Worm (Caenorhabditis elegans): ENCODE results near the gene syx-5.
A peak's percentile ranks its signal among the peaks of the same experiment; 100 is the strongest.

The syx-5 gene

DNA sequence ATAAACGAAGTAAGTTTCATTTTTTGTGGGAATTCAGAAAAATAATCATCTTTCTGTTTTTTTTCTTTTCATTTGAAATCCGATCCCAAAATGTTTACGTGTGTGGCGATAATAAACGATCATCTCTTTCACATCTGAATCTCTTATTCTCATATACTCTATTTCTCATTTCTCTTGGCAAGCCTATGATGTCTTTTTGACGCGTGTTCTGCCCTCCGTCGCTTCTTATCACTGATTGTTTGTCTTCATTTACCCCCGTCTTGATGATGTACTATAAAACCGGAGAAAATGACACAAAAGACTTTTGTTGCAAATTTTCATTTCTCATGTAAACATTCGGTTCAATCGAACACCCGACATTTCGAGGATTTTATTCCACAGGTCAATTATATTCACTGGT, 13.1 kb downstream of the syx-5 start:
- TF ChIP-seq mes-4 (tag; optimal IDR thresholded peaks at IDR 0.05) (no peak), somi-1 (GFP tag; optimal IDR thresholded peaks at IDR 0.05) (peak; percentile 40), ceh-79 (tag; optimal IDR thresholded peaks at IDR 0.05) (no peak), ztf-3 (GFP tag; optimal IDR thresholded peaks at IDR 0.05) (no peak), tbp1 (GFP tag; optimal IDR thresholded peaks at IDR 0.05) (peak; percentile 12), F10E7.11 (tag; optimal IDR thresholded peaks at IDR 0.05) (no peak), Y79H2A.3 (GFP tag; conservative IDR thresholded peaks at IDR 0.05) (no peak), ceh-100 (GFP tag; IDR thresholded peaks at IDR 0.05) (no peak), bed-2 (GFP tag; IDR thresholded peaks at IDR 0.05) (no peak), zim-3 (tag; optimal IDR thresholded peaks at IDR 0.05) (no peak), let-607 (tag; optimal IDR thresholded peaks at IDR 0.05) (peak in 1 of 2 experiments; percentile 24), K11D2.4 (GFP tag; IDR thresholded peaks at IDR 0.05) (no peak), ekl-4 (GFP tag; IDR thresholded peaks at IDR 0.05) (no peak), nhr-80 (tag; optimal IDR thresholded peaks at IDR 0.05) (peak; percentile 72), F22D6.2 (tag; optimal IDR thresholded peaks at IDR 0.05) (no peak), F33H1.4 (GFP tag; IDR thresholded peaks at IDR 0.05) (no peak)

DNA sequence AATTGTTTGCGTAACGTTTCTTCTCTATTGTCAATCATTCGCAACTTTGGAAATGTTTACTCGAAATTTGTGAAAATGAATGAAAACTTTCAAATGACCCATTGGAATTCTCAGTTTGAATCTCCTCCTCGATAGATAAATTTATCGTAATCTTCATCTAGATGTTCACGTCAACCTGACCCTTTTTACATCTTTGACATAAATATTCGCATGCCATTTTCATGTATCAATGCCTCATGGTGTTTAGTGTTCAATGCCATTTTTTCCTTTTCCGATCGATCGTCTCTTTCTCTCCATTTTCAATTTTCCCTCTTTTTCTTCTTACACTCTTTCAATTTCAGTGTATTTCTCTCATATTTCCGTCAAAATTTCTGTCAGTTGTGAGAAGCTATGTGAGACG, 14.6 kb downstream of the syx-5 start:
- no peak for TF ChIP-seq nfya-1 (tag; optimal IDR thresholded peaks at IDR 0.05; ENCODE audit: borderline replicate concordance, insufficient read depth)
- no peak for TF ChIP-seq F23B12.7 (tag; optimal IDR thresholded peaks at IDR 0.05; ENCODE audit: insufficient read depth)

DNA sequence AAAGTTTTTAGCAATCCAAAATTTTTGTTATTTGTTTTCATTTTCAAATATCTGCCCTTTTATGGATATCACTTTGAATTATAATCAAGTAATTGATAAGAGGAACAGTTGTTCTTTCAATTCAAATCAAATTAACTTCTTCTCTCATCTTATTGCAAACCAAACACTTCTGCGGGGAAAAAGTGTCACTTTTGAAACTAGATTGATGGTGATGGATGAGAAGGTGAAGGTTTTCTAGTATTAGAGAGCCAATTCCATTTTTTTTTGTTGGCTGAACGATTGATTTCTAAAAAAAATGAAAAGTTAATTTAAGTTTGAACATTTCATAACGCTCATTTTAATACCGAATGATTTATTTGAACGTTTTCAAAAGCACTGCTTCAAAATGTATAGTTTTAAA, 15.1 kb downstream of the syx-5 start:
- TF ChIP-seq ama-1 (optimal IDR thresholded peaks at IDR 0.05) (no peak), ama-1 (GFP tag; optimal IDR thresholded peaks at IDR 0.05) (no peak), snpc-1.3 (tag; optimal IDR thresholded peaks at IDR 0.05; ENCODE audit: insufficient read depth) (no peak), hsf-1 (GFP tag; IDR thresholded peaks at IDR 0.05) (no peak), repo-1 (tag; optimal IDR thresholded peaks at IDR 0.05) (no peak), ceh-27 (GFP tag; optimal IDR thresholded peaks at IDR 0.05) (no peak), lsl-1 (GFP tag; optimal IDR thresholded peaks at IDR 0.05) (no peak)

DNA sequence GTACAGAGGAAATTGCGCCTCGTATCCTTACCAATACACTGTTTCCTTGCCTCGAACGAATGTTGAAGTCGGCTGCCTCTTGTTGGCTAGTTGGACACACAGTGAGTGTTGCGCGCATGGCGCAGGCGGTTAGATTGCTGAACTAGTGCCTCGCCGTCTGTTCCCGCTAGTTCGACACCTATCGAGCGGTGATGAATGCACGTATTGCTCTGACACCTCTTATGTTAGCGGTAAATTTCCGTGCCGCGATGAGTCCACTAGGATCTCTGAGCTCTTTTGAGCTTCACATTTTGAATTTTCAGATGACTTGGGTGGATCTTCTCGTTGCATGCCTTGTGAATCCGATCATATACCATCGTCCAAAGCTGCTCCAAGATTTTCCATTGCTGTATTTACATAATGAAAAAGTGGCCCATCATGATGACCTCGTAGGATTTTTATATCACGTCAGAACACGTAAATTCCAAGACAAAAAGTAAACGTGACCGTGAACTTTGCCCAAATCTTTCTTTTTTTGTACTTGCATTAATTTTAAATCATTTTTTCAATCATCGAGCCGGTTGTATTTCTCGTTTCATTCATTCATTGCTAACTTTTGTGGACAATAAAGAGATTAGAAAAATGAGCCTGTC, 18.2 kb downstream of the syx-5 start, which contains the start of gene F55A11.11:
TSS of gene F55A11.11 (plus strand) at position 341 of the 632 bp plus-strand sequence.
- TF ChIP-seq F10E7.11 (tag; optimal IDR thresholded peaks at IDR 0.05) = peak; percentile 78
- TF ChIP-seq egl-18 (GFP tag; IDR thresholded peaks at IDR 0.05) = peak; percentile 85; the same call in 1 of the 2 replicates
- TF ChIP-seq F37B4.10 (GFP tag; IDR thresholded peaks at IDR 0.05) = 0 out of 2 replicates have a peak, but pooled peaks have one; percentile 81
- peak; percentile 91 for TF ChIP-seq ceh-27 (GFP tag; optimal IDR thresholded peaks at IDR 0.05)
- TF ChIP-seq lin-40 (tag; optimal IDR thresholded peaks at IDR 0.05) = peak; percentile 73
- TF ChIP-seq rec-8 (tag; optimal IDR thresholded peaks at IDR 0.05) = peak; percentile 91 to 96
- peak; percentile 83 for TF ChIP-seq T07F8.4 (tag; optimal IDR thresholded peaks at IDR 0.05)
- no peak for TF ChIP-seq nhr-120 (GFP tag; IDR thresholded peaks at IDR 0.05)
- no peak for TF ChIP-seq nfya-1 (tag; optimal IDR thresholded peaks at IDR 0.05; ENCODE audit: borderline replicate concordance, insufficient read depth)
- peak; percentile 71; the same call in 1 of the 2 replicates for TF ChIP-seq hmg-20 (GFP tag; IDR thresholded peaks at IDR 0.05)
- TF ChIP-seq nhr-27 (tag; optimal IDR thresholded peaks at IDR 0.05) = peak; percentile 31
- peak; percentile 49 for TF ChIP-seq tlf-1 (GFP tag; optimal IDR thresholded peaks at IDR 0.05)
- TF ChIP-seq C06A6.2 (GFP tag; conservative IDR thresholded peaks at IDR 0.05) = peak; percentile 65; the same call in 1 of the 2 replicates
- peak; percentile 84 for TF ChIP-seq mes-4 (tag; optimal IDR thresholded peaks at IDR 0.05)
- peak; percentile 97 for TF ChIP-seq zim-3 (tag; optimal IDR thresholded peaks at IDR 0.05)
- peak; percentile 76 for TF ChIP-seq K11D2.4 (GFP tag; IDR thresholded peaks at IDR 0.05)
- TF ChIP-seq pha-4 (tag; optimal IDR thresholded peaks at IDR 0.05) = no peak
- TF ChIP-seq tbx-9 (tag; optimal IDR thresholded peaks at IDR 0.05; ENCODE audit: borderline replicate concordance) = peak; percentile 52
- no peak for TF ChIP-seq dpl-1 (GFP tag; optimal IDR thresholded peaks at IDR 0.05)
- TF ChIP-seq ztf-18 (tag; optimal IDR thresholded peaks at IDR 0.05) = peak; percentile 81
- no peak; the same call in 1 of the 2 replicates for TF ChIP-seq mcd-1 (GFP tag; IDR thresholded peaks at IDR 0.05)
- peak; percentile 96 for TF ChIP-seq egl-44 (GFP tag; IDR thresholded peaks at IDR 0.05)
- peak; percentile 72 for TF ChIP-seq lsl-1 (GFP tag; optimal IDR thresholded peaks at IDR 0.05)
- peak; percentile 88 for TF ChIP-seq somi-1 (GFP tag; optimal IDR thresholded peaks at IDR 0.05)
- peak; percentile 76 for TF ChIP-seq ceh-100 (GFP tag; IDR thresholded peaks at IDR 0.05)
